Worm (Caenorhabditis elegans): ENCODE data around the gene srv-31.

DNA sequence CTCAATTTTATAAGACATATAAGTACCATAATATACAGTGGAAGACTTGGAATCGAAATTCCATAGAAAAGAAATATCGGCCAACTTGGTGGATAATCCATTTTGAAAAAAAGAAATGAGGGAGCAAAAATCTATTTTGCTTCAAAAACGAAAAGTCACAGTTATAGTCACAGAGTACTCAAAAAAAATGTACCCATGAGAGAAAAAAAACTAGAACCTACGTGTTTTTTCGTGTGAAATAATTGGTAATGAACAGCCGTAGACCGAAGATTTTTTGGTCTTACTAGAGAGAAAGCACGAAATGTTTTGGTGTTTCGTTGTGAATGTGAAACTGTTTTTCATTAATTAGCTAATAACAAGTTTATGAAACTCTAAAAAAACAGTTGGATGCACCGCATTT lies 2.5 kb downstream of the srv-31 start, which contains the start of gene srv-30:
- TF ChIP-seq unc-39 (tag; optimal IDR thresholded peaks at IDR 0.05) (no peak), fos-1 (tag; optimal IDR thresholded peaks at IDR 0.05) (no peak), ZK546.5 (tag; optimal IDR thresholded peaks at IDR 0.05) (no peak), ztf-4 (tag; optimal IDR thresholded peaks at IDR 0.05) (no peak), nhr-237 (tag; optimal IDR thresholded peaks at IDR 0.05) (no peak), ama-1 (optimal IDR thresholded peaks at IDR 0.05) (no peak), lin-13 (GFP tag; optimal IDR thresholded peaks at IDR 0.05) (no peak), nhr-10 (tag; optimal IDR thresholded peaks at IDR 0.05) (no peak), sem-4 (tag; optimal IDR thresholded peaks at IDR 0.05) (no peak), lin-39 (tag; optimal IDR thresholded peaks at IDR 0.05) (no peak)

Measured in whole organism, L2 larva.